Worm (Caenorhabditis elegans): ENCODE results near the gene rig-6.

ce11 chrII:4786181-4786580 is 25.7 kb downstream of the rig-6 start, which contains the start of gene msp-3:
- TF ChIP-seq hmbx-1 (tag; optimal IDR thresholded peaks at IDR 0.05): no peak
- no peak for TF ChIP-seq tbx-37 (GFP tag; conservative IDR thresholded peaks at IDR 0.05)
- TF ChIP-seq ets-7 (tag; optimal IDR thresholded peaks at IDR 0.05): no peak

Data from whole organism, early embryonic.